Fruit fly (Drosophila melanogaster): Measurements from ENCODE around the gene CG15386.

Gene CG15386

dm6 chr2L:2201107-2201561 lies 15.9 kb downstream of the CG15386 start (continued):
- TF ChIP-seq Hmx (GFP tag; optimal IDR thresholded peaks at IDR 0.05) (no peak), CG15601 (tag; optimal IDR thresholded peaks at IDR 0.05) (peak; percentile 96), CG32772 (GFP tag; IDR thresholded peaks at IDR 0.05) (peak; percentile 67; the same call in 1 of the 2 replicates), CG1602 (GFP tag; optimal IDR thresholded peaks at IDR 0.05) (peak; percentile 77), peb (GFP tag; IDR thresholded peaks at IDR 0.05) (peak; percentile 63), HHEX (GFP tag; optimal IDR thresholded peaks at IDR 0.05) (peak; percentile 64), B-H2 (GFP tag; optimal IDR thresholded peaks at IDR 0.05) (no peak), Doc3 (GFP tag; IDR thresholded peaks at IDR 0.05; ENCODE audit: partially characterized antibody) (no peak), Antp (GFP tag; optimal IDR thresholded peaks at IDR 0.05) (peak; percentile 54), ttk (GFP tag; IDR thresholded peaks at IDR 0.05) (peak; percentile 45), br (optimal IDR thresholded peaks at IDR 0.05) (no peak), CG17829 (tag; optimal IDR thresholded peaks at IDR 0.05) (peak; percentile 91), Tbp (GFP tag; optimal IDR thresholded peaks at IDR 0.05) (no peak), pros (GFP tag; optimal IDR thresholded peaks at IDR 0.05) (no peak), fd96Cb (tag; optimal IDR thresholded peaks at IDR 0.05) (peak; percentile 88), tna (GFP tag; IDR thresholded peaks at IDR 0.05; ENCODE audit: partially characterized antibody) (no peak), CG43689 (GFP tag; IDR thresholded peaks at IDR 0.05) (no peak), CG10959 (GFP tag; IDR thresholded peaks at IDR 0.05) (peak; percentile 76), dysf (GFP tag; IDR thresholded peaks at IDR 0.05) (peak; percentile 58; the same call in 1 of the 3 replicates), CG2199 (GFP tag; IDR thresholded peaks at IDR 0.05) (no peak), Ets65A (GFP tag) (peak; percentile 94), ab (GFP tag; optimal IDR thresholded peaks at IDR 0.05) (peak; percentile 57), vnd (GFP tag; IDR thresholded peaks at IDR 0.05; ENCODE audit: partially characterized antibody) (no peak), CG9817 (tag; optimal IDR thresholded peaks at IDR 0.05) (peak; percentile 35), CTCF (GFP tag; optimal IDR thresholded peaks at IDR 0.05) (peak; percentile 38), NK7.1 (GFP tag; optimal IDR thresholded peaks at IDR 0.05) (peak; percentile 28), pfk (GFP tag; optimal IDR thresholded peaks at IDR 0.05) (no peak), CG3407 (GFP tag; optimal IDR thresholded peaks at IDR 0.05) (peak; percentile 89), Fer1 (GFP tag; optimal IDR thresholded peaks at IDR 0.05) (peak; percentile 53), fd3F (GFP tag; optimal IDR thresholded peaks at IDR 0.05) (peak; percentile 23), CG15479 (GFP tag; optimal IDR thresholded peaks at IDR 0.05) (no peak), CG11093 (GFP tag; IDR thresholded peaks at IDR 0.05) (peak; percentile 58; the same call in 1 of the 3 replicates), CG18764 (GFP tag; optimal IDR thresholded peaks at IDR 0.05) (peak; percentile 79), oc (tag; optimal IDR thresholded peaks at IDR 0.05) (peak; percentile 88), CG6654 (GFP tag; optimal IDR thresholded peaks at IDR 0.05) (peak; percentile 73), CG6254 (GFP tag; optimal IDR thresholded peaks at IDR 0.05) (peak; percentile 91), gcm2 (GFP tag; optimal IDR thresholded peaks at IDR 0.05) (peak; percentile 2), trem (tag; optimal IDR thresholded peaks at IDR 0.05) (peak; percentile 89), lilli (GFP tag; optimal IDR thresholded peaks at IDR 0.05) (peak; percentile 54), cad (GFP tag; optimal IDR thresholded peaks at IDR 0.05) (no peak), CG2678 (tag; optimal IDR thresholded peaks at IDR 0.05) (peak; percentile 88), Chrac-16 (GFP tag; optimal IDR thresholded peaks at IDR 0.05) (peak; percentile 78), NC2α (GFP tag; optimal IDR thresholded peaks at IDR 0.05) (peak; percentile 30), fd102C (GFP tag; optimal IDR thresholded peaks at IDR 0.05) (peak; percentile 26), ATbp (GFP tag; optimal IDR thresholded peaks at IDR 0.05) (peak; percentile 91), CG10654 (GFP tag; optimal IDR thresholded peaks at IDR 0.05) (peak; percentile 66), CG4282 (GFP tag; optimal IDR thresholded peaks at IDR 0.05) (no peak), Awh (GFP tag; IDR thresholded peaks at IDR 0.05) (peak; percentile 66), dimm (GFP tag; IDR thresholded peaks at IDR 0.05) (0 out of 2 replicates have a peak, but pooled peaks have one; percentile 31), unc-4 (GFP tag; IDR thresholded peaks at IDR 0.05; ENCODE audit: partially characterized antibody) (no peak), Optix (GFP tag; IDR thresholded peaks at IDR 0.05) (peak; percentile 75), bowl (GFP tag; IDR thresholded peaks at IDR 0.05) (no peak)

All from whole organism, embryonic.